Fruit fly (Drosophila melanogaster) whole organism, prepupa: ENCODE measurements around the gene raskol.
A peak's percentile ranks its signal among the peaks of the same experiment; 100 is the strongest.

Experiments used
- Blimp-1 ChIP-seq: fragments of 200-800 bp; sonication (Bioruptor generic); optimal IDR thresholded peaks from 3 replicates; lab custom pipeline; 2017; ENCODE audit warnings: missing biosample characterization, missing genetic modification characterization, mild to moderate bottlenecking, moderate library complexity, missing genetic modification reagents
- CG10631 ChIP-seq: fragments of 200-800 bp; sonication (Bioruptor generic); optimal IDR thresholded peaks from 2 replicates; lab custom pipeline; 2016; ENCODE audit warnings: missing biosample characterization, missing genetic modification characterization
- CG10669 ChIP-seq: fragments of 200-800 bp; sonication (Bioruptor generic); optimal IDR thresholded peaks from 3 replicates; lab custom pipeline; 2018; ENCODE audit warnings: missing biosample characterization, mild to moderate bottlenecking, missing genetic modification characterization, moderate library complexity
- CG11294 ChIP-seq: fragments of 200-800 bp; sonication (Bioruptor generic); IDR thresholded peaks from 2 replicates; pipeline ENCODE4 v1.3.6; 2022; ENCODE audit warnings: missing biosample characterization, missing genetic modification characterization
- CG11762 ChIP-seq: fragments of 200-800 bp; sonication (Bioruptor generic); optimal IDR thresholded peaks from 3 replicates; lab custom pipeline; 2016; ENCODE audit warnings: missing biosample characterization, missing genetic modification characterization; ENCODE audit not compliant: insufficient read depth
- CG15336 ChIP-seq: fragments of 200-800 bp; sonication (Bioruptor generic); IDR thresholded peaks from 2 replicates; pipeline ENCODE4 v1.3.6; 2022; ENCODE audit warnings: missing biosample characterization, missing genetic modification characterization
- CG1621 ChIP-seq: fragments of 200-800 bp; sonication (Bioruptor generic); optimal IDR thresholded peaks from 3 replicates; lab custom pipeline; 2018; ENCODE audit warnings: missing biosample characterization, mild to moderate bottlenecking, missing genetic modification characterization
- CG16779 ChIP-seq: fragments of 200-800 bp; sonication (Bioruptor generic); optimal IDR thresholded peaks from 3 replicates; lab custom pipeline; 2017; ENCODE audit warnings: missing biosample characterization, mild to moderate bottlenecking, missing genetic modification characterization
- CG3032 ChIP-seq: fragments of 200-800 bp; optimal IDR thresholded peaks from 2 replicates; lab custom pipeline; 2019; ENCODE audit warnings: missing biosample characterization, mild to moderate bottlenecking, missing genetic modification characterization, moderate library complexity
- CG32006 ChIP-seq: fragments of 200-800 bp; sonication (Bioruptor generic); optimal IDR thresholded peaks from 3 replicates; lab custom pipeline; 2017; ENCODE audit warnings: missing biosample characterization, mild to moderate bottlenecking, missing genetic modification characterization
- CG34406 ChIP-seq: fragments of 200-800 bp; sonication (Bioruptor generic); optimal IDR thresholded peaks from 3 replicates; lab custom pipeline; 2016; ENCODE audit warnings: missing biosample characterization, missing genetic modification characterization
- CG6163 ChIP-seq: fragments of 200-800 bp; sonication (Bioruptor generic); IDR thresholded peaks from 3 replicates; pipeline ENCODE4 v1.3.6; 2022; ENCODE audit warnings: missing biosample characterization, missing genetic modification characterization
- CG6276 ChIP-seq: fragments of 200-800 bp; sonication (Bioruptor generic); optimal IDR thresholded peaks from 2 replicates; lab custom pipeline; 2017; ENCODE audit warnings: missing biosample characterization, mild to moderate bottlenecking, missing genetic modification characterization
- CG6792 ChIP-seq: fragments of 200-800 bp; sonication (Bioruptor generic); optimal IDR thresholded peaks from 3 replicates; lab custom pipeline; 2016; ENCODE audit warnings: missing biosample characterization, missing genetic modification characterization
- CG6808 ChIP-seq: fragments of 200-800 bp; sonication (Bioruptor generic); optimal IDR thresholded peaks from 3 replicates; lab custom pipeline; 2017; ENCODE audit warnings: missing biosample characterization, missing genetic modification characterization, mild to moderate bottlenecking, moderate library complexity, missing genetic modification reagents
- CG7368 ChIP-seq: fragments of 200-800 bp; sonication (Bioruptor generic); optimal IDR thresholded peaks from 3 replicates; lab custom pipeline; 2016; ENCODE audit warnings: missing biosample characterization, missing genetic modification characterization
- CG8119 ChIP-seq: fragments of 200-800 bp; sonication (Bioruptor generic); IDR thresholded peaks from 3 replicates; pipeline ENCODE4 v1.3.6; 2022; ENCODE audit warnings: missing biosample characterization, missing genetic modification characterization
- CG9139 ChIP-seq: fragments of 200-800 bp; sonication (Bioruptor generic); optimal IDR thresholded peaks from 3 replicates; lab custom pipeline; 2017; ENCODE audit warnings: missing biosample characterization, mild to moderate bottlenecking, missing genetic modification characterization
- Eip75B ChIP-seq: fragments of 200-800 bp; sonication (Bioruptor generic); optimal IDR thresholded peaks from 3 replicates; lab custom pipeline; 2016; ENCODE audit warnings: missing biosample characterization, missing genetic modification characterization
- Eip93F ChIP-seq: fragments of 200-800 bp; sonication (Bioruptor generic); optimal IDR thresholded peaks from 2 replicates; lab custom pipeline; 2016; ENCODE audit warnings: missing biosample characterization, mild to moderate bottlenecking, missing genetic modification characterization
- Ets21C ChIP-seq: fragments of 200-800 bp; sonication (Bioruptor generic); optimal IDR thresholded peaks from 3 replicates; lab custom pipeline; 2016; ENCODE audit warnings: missing biosample characterization, missing genetic modification characterization
- Gug ChIP-seq: fragments of 200-800 bp; sonication (Bioruptor generic); IDR thresholded peaks from 2 replicates; pipeline ENCODE4 v1.3.6; 2022; ENCODE audit warnings: missing biosample characterization, missing genetic modification characterization
- Hr38 ChIP-seq: sonication (Bioruptor generic); optimal IDR thresholded peaks from 2 replicates; lab custom pipeline; 2016; ENCODE audit warnings: missing biosample characterization, missing genetic modification characterization
- Hr39 ChIP-seq: fragments of 200-800 bp; sonication (Bioruptor generic); optimal IDR thresholded peaks from 2 replicates; lab custom pipeline; 2016; ENCODE audit warnings: missing biosample characterization, missing genetic modification characterization
- Hr4 ChIP-seq: fragments of 200-800 bp; sonication (Bioruptor generic); optimal IDR thresholded peaks from 3 replicates; lab custom pipeline; 2016; ENCODE audit warnings: missing biosample characterization, missing genetic modification characterization
- Lpt ChIP-seq: fragments of 200-800 bp; sonication (Bioruptor generic); optimal IDR thresholded peaks from 3 replicates; lab custom pipeline; 2016; ENCODE audit warnings: missing biosample characterization, missing genetic modification characterization
- Sox102F ChIP-seq: fragments of 200-800 bp; sonication (Bioruptor generic); optimal IDR thresholded peaks from 2 replicates; lab custom pipeline; 2016; ENCODE audit warnings: missing biosample characterization, mild to moderate bottlenecking, missing genetic modification characterization
- Sox14 ChIP-seq: fragments of 200-800 bp; sonication (Bioruptor generic); optimal IDR thresholded peaks from 3 replicates; lab custom pipeline; 2016; ENCODE audit warnings: missing biosample characterization, missing genetic modification characterization
- Sox15 ChIP-seq: fragments of 200-800 bp; sonication (Bioruptor generic); optimal IDR thresholded peaks from 3 replicates; lab custom pipeline; 2016; ENCODE audit warnings: missing biosample characterization, missing genetic modification characterization
- achi ChIP-seq: fragments of 200-800 bp; sonication (Bioruptor generic); optimal IDR thresholded peaks from 3 replicates; lab custom pipeline; 2016; ENCODE audit warnings: missing biosample characterization, missing genetic modification characterization
- acj6 ChIP-seq: fragments of 200-800 bp; sonication (Bioruptor generic); optimal IDR thresholded peaks from 3 replicates; lab custom pipeline; 2016; ENCODE audit warnings: missing biosample characterization, missing genetic modification characterization
- cyc ChIP-seq: fragments of 200-800 bp; sonication (Bioruptor generic); optimal IDR thresholded peaks from 3 replicates; lab custom pipeline; 2016; ENCODE audit warnings: missing biosample characterization, missing genetic modification characterization
- dac ChIP-seq: fragments of 200-800 bp; sonication (Bioruptor generic); optimal IDR thresholded peaks from 2 replicates; lab custom pipeline; 2017; ENCODE audit warnings: missing biosample characterization, mild to moderate bottlenecking, missing genetic modification characterization
- eg ChIP-seq: fragments of 200-800 bp; sonication (Bioruptor generic); IDR thresholded peaks from 3 replicates; pipeline ENCODE4 v1.3.6; 2022; ENCODE audit warnings: missing biosample characterization, missing genetic modification characterization
- esn ChIP-seq: fragments of 200-800 bp; sonication (Bioruptor generic); optimal IDR thresholded peaks from 2 replicates; lab custom pipeline; 2016; ENCODE audit warnings: missing biosample characterization, mild to moderate bottlenecking, missing genetic modification characterization, moderate library complexity
- fd59A ChIP-seq: fragments of 200-800 bp; sonication (Bioruptor generic); optimal IDR thresholded peaks from 2 replicates; lab custom pipeline; 2017; ENCODE audit warnings: missing biosample characterization, mild to moderate bottlenecking, missing genetic modification characterization, missing genetic modification reagents
- fkh ChIP-seq: fragments of 200-800 bp; sonication (Bioruptor generic); optimal IDR thresholded peaks from 3 replicates; lab custom pipeline; 2017; ENCODE audit warnings: missing biosample characterization, mild to moderate bottlenecking, missing genetic modification characterization, moderate library complexity
- net ChIP-seq: fragments of 200-800 bp; sonication (Bioruptor generic); optimal IDR thresholded peaks from 3 replicates; lab custom pipeline; 2016; ENCODE audit warnings: missing biosample characterization, missing genetic modification characterization
- salr ChIP-seq, 2 experiments: fragments of 200-800 bp; sonication (Bioruptor generic); optimal IDR thresholded peaks; 3 replicates each; lab custom pipeline; 2016 to 2018; ENCODE audit warnings: missing biosample characterization in 2 of 2, missing genetic modification characterization in 2 of 2, mild to moderate bottlenecking in 1 of 2
- spab ChIP-seq: fragments of 200-800 bp; sonication (Bioruptor generic); optimal IDR thresholded peaks from 2 replicates; lab custom pipeline; 2017; ENCODE audit warnings: missing biosample characterization, mild to moderate bottlenecking, missing genetic modification characterization, missing genetic modification reagents
- ss ChIP-seq, 2 experiments: fragments of 200-800 bp; sonication (Bioruptor generic); optimal IDR thresholded peaks; 2 replicates in 1 of 2; 3 replicates in 1 of 2; lab custom pipeline; 2017 to 2018; ENCODE audit warnings: mild to moderate bottlenecking in 2 of 2, missing biosample characterization in 2 of 2, missing genetic modification characterization in 2 of 2, moderate library complexity in 1 of 2
- svp ChIP-seq: fragments of 200-800 bp; sonication (Bioruptor generic); peaks from one replicate; lab custom pipeline; 2016; ENCODE audit warnings: missing biosample characterization, missing genetic modification characterization
- topi ChIP-seq: fragments of 200-800 bp; sonication (Bioruptor generic); optimal IDR thresholded peaks from 3 replicates; lab custom pipeline; 2016; ENCODE audit warnings: missing biosample characterization, missing genetic modification characterization
- vri ChIP-seq: fragments of 200-800 bp; sonication (Bioruptor generic); optimal IDR thresholded peaks from 3 replicates; lab custom pipeline; 2016; ENCODE audit warnings: missing biosample characterization, mild to moderate bottlenecking, missing genetic modification characterization

The raskol gene

DNA sequence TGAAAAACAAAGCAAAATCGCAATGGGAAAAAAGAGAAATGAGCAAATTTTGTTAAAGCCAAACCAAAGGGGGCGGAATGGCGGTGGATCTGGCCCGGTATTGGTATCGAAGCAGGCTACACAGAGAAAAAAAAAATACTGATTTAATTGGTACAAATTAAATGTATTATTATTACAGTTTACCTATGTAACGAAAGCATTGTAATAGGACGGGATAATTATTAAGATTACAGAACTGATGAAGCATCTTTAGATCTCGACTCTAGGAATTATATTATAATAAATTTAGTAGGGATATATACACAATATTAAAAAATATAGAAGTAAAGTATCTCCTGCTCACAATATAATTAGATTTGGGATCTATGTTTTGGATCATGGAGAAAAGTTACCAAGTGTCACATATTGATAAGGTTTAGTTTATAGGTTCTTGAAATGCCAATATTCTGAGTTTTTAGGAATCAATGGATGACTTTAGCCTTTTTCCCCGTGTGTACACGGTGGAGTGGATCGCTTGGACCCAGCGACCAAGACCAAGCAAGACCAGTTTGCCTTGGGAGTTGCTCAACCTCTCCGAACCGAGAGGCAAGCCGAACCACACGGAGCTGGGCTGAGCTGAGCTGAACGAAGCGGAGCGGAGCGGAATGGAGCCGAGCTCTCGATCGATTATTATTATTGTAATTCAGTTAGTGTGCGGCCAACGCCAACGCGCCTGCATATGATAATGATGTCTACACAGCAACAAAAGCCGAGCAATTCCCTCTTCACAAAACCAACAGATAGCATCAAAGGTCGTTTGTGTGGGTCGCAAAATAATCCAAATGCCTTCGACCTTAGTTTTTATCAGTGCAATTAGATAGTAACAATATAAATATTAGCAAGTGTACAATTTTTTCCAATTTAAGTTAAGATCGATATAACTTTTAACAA is 30.0 kb upstream of the raskol start (continued):
- TF ChIP-seq Hr4 (GFP tag; lab: Kevin White, UChicago) (peak; percentile 25), CG1621 (tag; lab: Kevin White, UChicago) (no peak), Sox14 (GFP tag; lab: Kevin White, UChicago) (no peak), salr (GFP tag; optimal IDR thresholded peaks at IDR 0.05; lab: Kevin White, UChicago) (peak in 1 of 2 experiments; percentile 34), fd59A (peak; percentile 29), CG3032 (tag; lab: Kevin White, UChicago) (peak; percentile 62), CG9139 (GFP tag; lab: Kevin White, UChicago) (peak; percentile 22), spab (GFP tag; lab: Kevin White, UChicago) (peak; percentile 50), CG32006 (GFP tag; lab: Kevin White, UChicago) (peak; percentile 76), CG6163 (GFP tag; lab: Robert Waterston, UW) (peak; percentile 40; the same call in 2 of the 3 replicates), Lpt (GFP tag; lab: Kevin White, UChicago) (peak; percentile 14), net (GFP tag; lab: Kevin White, UChicago) (peak; percentile 21), CG8119 (peak; percentile 25; the same call in 1 of the 3 replicates), CG16779 (peak; percentile 12), achi (GFP tag; lab: Kevin White, UChicago) (peak; percentile 56), fkh (GFP tag; lab: Kevin White, UChicago) (no peak), CG34406 (GFP tag; lab: Kevin White, UChicago) (peak; percentile 55), Eip75B (GFP tag; lab: Kevin White, UChicago) (no peak), svp (GFP tag; lab: Kevin White, UChicago) (peak; percentile 50), vri (GFP tag; lab: Kevin White, UChicago) (no peak), Eip93F (GFP tag; lab: Kevin White, UChicago) (no peak), eg (GFP tag; lab: Robert Waterston, UW) (peak; percentile 34; the same call in 2 of the 3 replicates), CG11762 (peak; percentile 49), CG6792 (peak; percentile 26), CG10631 (GFP tag; lab: Kevin White, UChicago) (peak; percentile 47), Hr38 (GFP tag; lab: Kevin White, UChicago) (no peak), Sox15 (GFP tag; lab: Kevin White, UChicago) (peak; percentile 5), dac (GFP tag; lab: Kevin White, UChicago) (no peak), Sox102F (no peak), ss (GFP tag; optimal IDR thresholded peaks at IDR 0.05; lab: Kevin White, UChicago) (peak; percentile 43 to 63), cyc (no peak), CG6808 (GFP tag; lab: Kevin White, UChicago) (peak; percentile 59), esn (GFP tag; lab: Kevin White, UChicago) (peak; percentile 64), Gug (no peak), CG6276 (peak; percentile 64), CG10669 (peak; percentile 37), topi (GFP tag; lab: Kevin White, UChicago) (peak; percentile 18), CG11294 (no peak), Hr39 (peak; percentile 17), acj6 (GFP tag; lab: Kevin White, UChicago) (peak; percentile 51), CG15336 (0 out of 2 replicates have a peak, but pooled peaks have one; percentile 37), Ets21C (GFP tag; lab: Kevin White, UChicago) (no peak), CG7368 (GFP tag; lab: Kevin White, UChicago) (no peak), Blimp-1 (GFP tag; lab: Kevin White, UChicago) (peak; percentile 39)
